Worm (Caenorhabditis elegans) whole organism, late embryonic: ENCODE data around the gene clec-24.

Experiments used
- F13H6.1 ChIP-seq: sonication (generic microtip); optimal IDR thresholded peaks from 2 replicates; lab custom pipeline; 2016; ENCODE audit warnings: missing genetic modification characterization, missing compliant biosample characterization
- ceh-6 ChIP-seq: fragments of 200-800 bp; sonication (Bioruptor generic); optimal IDR thresholded peaks from 2 replicates; lab custom pipeline; 2018; ENCODE audit warnings: mild to moderate bottlenecking, missing genetic modification characterization, missing compliant biosample characterization
- elt-2 ChIP-seq: sonication (generic microtip); optimal IDR thresholded peaks from 2 replicates; lab custom pipeline; 2016; ENCODE audit warnings: missing genetic modification reagents, missing genetic modification characterization, missing compliant biosample characterization
- nhr-11 ChIP-seq: fragments of 150-350 bp; optimal IDR thresholded peaks from 2 replicates; lab custom pipeline; 2014; ENCODE audit warnings: missing biosample characterization, missing genetic modification characterization
- pha-4 ChIP-seq: fragments of 150-350 bp; optimal IDR thresholded peaks from 2 replicates; lab custom pipeline; 2018; ENCODE audit warnings: missing biosample characterization, missing genetic modification reagents, missing genetic modification characterization
- rnt-1 ChIP-seq: sonication (generic microtip); optimal IDR thresholded peaks from 2 replicates; lab custom pipeline; 2016; ENCODE audit warnings: missing genetic modification characterization, missing compliant biosample characterization
- tbx-2 ChIP-seq: sonication (generic microtip); optimal IDR thresholded peaks from 2 replicates; lab custom pipeline; 2016; ENCODE audit warnings: missing genetic modification characterization, missing compliant biosample characterization
- tbx-7 ChIP-seq: sonication (generic microtip); optimal IDR thresholded peaks from 2 replicates; lab custom pipeline; 2016; ENCODE audit warnings: missing genotype, missing genetic modification characterization, missing compliant biosample characterization
- unc-3 ChIP-seq, 2 experiments: fragments of 200-800 bp in 1 of 2; sonication (Bioruptor generic) in 1 of 2; sonication (generic microtip) in 1 of 2; conservative IDR thresholded peaks in 1 of 2; optimal IDR thresholded peaks in 1 of 2; 2 replicates each; pipeline versions ENCODE4 v1.3.6 to Lab custom; 2016 to 2022; ENCODE audit warnings: missing compliant biosample characterization in 2 of 2, missing genetic modification characterization in 2 of 2, missing genetic modification reagents in 1 of 2

DNA sequence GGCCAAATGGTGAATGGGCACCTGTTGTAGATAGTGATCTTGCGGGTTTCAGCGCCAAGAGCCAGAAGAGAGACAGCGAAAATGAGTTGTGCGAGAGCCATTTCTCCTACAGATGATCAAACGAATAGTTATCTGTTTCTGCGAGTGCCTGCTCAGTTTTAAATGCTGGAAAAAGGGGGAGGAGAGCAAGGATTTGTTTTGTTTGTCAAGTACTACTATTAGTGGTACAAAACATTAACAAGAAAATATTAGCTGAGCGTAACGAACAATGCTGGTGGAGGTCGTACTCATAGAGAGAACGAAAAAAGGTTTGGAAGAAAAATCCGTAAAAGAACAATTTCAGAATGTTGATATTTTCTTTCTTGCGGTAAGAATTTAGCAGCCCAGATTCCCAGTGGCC lies 9.6 kb downstream of the clec-24 start, which contains the start of gene thn-4:
- TF ChIP-seq pha-4 (tag; lab: Kevin White, UChicago) (no peak), tbx-7 (tag; lab: Kevin White, UChicago) (no peak), ceh-6 (GFP tag; lab: Kevin White, UChicago) (no peak), rnt-1 (no peak), tbx-2 (tag; lab: Kevin White, UChicago) (no peak), nhr-11 (tag; lab: Kevin White, UChicago) (no peak), F13H6.1 (tag; lab: Kevin White, UChicago) (no peak), unc-3 (GFP tag; conservative IDR thresholded peaks at IDR 0.05; lab: Robert Waterston, UW) (no peak), unc-3 (tag; optimal IDR thresholded peaks at IDR 0.05; lab: Kevin White, UChicago) (no peak), elt-2 (tag; lab: Kevin White, UChicago) (no peak)
